Worm (Caenorhabditis elegans): Measurements from ENCODE around the gene snb-1.

DNA sequence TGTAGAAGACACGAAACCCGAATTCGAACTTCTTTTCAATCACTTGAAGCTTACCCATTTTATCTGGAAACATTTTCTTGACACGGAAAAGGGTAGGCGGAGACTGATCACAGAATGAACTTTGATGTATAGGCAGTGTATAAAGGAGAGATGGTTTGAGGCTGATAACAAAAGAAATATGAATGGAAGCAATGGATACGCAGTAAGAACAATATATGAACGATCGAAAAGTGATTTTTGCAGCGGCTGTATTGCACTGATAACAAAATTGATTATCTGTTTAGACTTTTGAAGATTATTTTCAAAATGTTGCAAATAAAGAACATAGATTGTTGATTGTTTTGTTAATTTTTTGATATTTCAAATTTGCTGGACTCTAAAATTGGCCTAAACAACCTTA lies 9.4 kb upstream of the snb-1 start, which contains the start of gene pmp-5:
- TF ChIP-seq nhr-28 (tag; optimal IDR thresholded peaks at IDR 0.05) (no peak), unc-62 (GFP tag; optimal IDR thresholded peaks at IDR 0.05) (no peak), drap-1 (GFP tag; optimal IDR thresholded peaks at IDR 0.05) (no peak), nhr-12 (tag; optimal IDR thresholded peaks at IDR 0.05) (no peak)

All from whole organism, mixed stage, embryonic.